Worm (Caenorhabditis elegans) whole organism, L2 larva: ENCODE measurements around the gene C49C8.2.
A peak's percentile ranks its signal among the peaks of the same experiment; 100 is the strongest.

ENCODE experiments used
- C34F6.9 ChIP-seq: fragments of 150-350 bp; optimal IDR thresholded peaks from 2 replicates; lab custom pipeline; 2014; ENCODE audit warnings: missing biosample characterization, missing genetic modification characterization
- F13H6.1 ChIP-seq: sonication (generic microtip); optimal IDR thresholded peaks from 2 replicates; lab custom pipeline; 2016; ENCODE audit warnings: missing genetic modification characterization, missing compliant biosample characterization
- R02D3.7 ChIP-seq: fragments of 150-350 bp; optimal IDR thresholded peaks from 2 replicates; lab custom pipeline; 2014; ENCODE audit warnings: missing biosample characterization, missing genetic modification characterization
- Y55F3AM.14 ChIP-seq: fragments of 200-800 bp; sonication (Bioruptor generic); optimal IDR thresholded peaks from 2 replicates; lab custom pipeline; 2018; ENCODE audit warnings: mild to moderate bottlenecking, missing genetic modification characterization, missing compliant biosample characterization
- ZK546.5 ChIP-seq: sonication (generic microtip); optimal IDR thresholded peaks from 2 replicates; lab custom pipeline; 2017; ENCODE audit warnings: missing biosample characterization, missing genetic modification characterization
- alr-1 ChIP-seq: fragments of 150-350 bp; optimal IDR thresholded peaks from 2 replicates; lab custom pipeline; 2014; ENCODE audit warnings: missing biosample characterization, missing genetic modification characterization
- aly-2 ChIP-seq: fragments of 150-350 bp; optimal IDR thresholded peaks from 2 replicates; lab custom pipeline; 2014; ENCODE audit warnings: missing biosample characterization, missing genetic modification characterization
- ama-1 ChIP-seq: fragments of 150-350 bp; optimal IDR thresholded peaks from 2 replicates; lab custom pipeline; 2018; ENCODE audit warnings: inconsistent platforms
- blmp-1 ChIP-seq: sonication (generic microtip); optimal IDR thresholded peaks from 2 replicates; lab custom pipeline; 2017; ENCODE audit warnings: missing genetic modification characterization, mild to moderate bottlenecking, missing compliant biosample characterization, antibody characterized with exemption, moderate library complexity; ENCODE audit not compliant: insufficient read depth
- ceh-16 ChIP-seq: fragments of 150-350 bp; optimal IDR thresholded peaks from 2 replicates; lab custom pipeline; 2014; ENCODE audit warnings: missing biosample characterization, missing genetic modification characterization
- crh-2 ChIP-seq: sonication (generic microtip); optimal IDR thresholded peaks from 2 replicates; lab custom pipeline; 2017; ENCODE audit warnings: missing biosample characterization, missing genetic modification characterization
- egl-27 ChIP-seq: sonication (generic microtip); optimal IDR thresholded peaks from 3 replicates; lab custom pipeline; 2017; ENCODE audit warnings: missing biosample characterization, missing genetic modification reagents, missing genetic modification characterization
- fos-1 ChIP-seq: fragments of 150-350 bp; optimal IDR thresholded peaks from 2 replicates; lab custom pipeline; 2014; ENCODE audit warnings: missing biosample characterization, missing genetic modification characterization
- gmeb-1 ChIP-seq: fragments of 150-350 bp; optimal IDR thresholded peaks from 2 replicates; lab custom pipeline; 2014; ENCODE audit warnings: missing biosample characterization, missing genetic modification characterization
- lin-11 ChIP-seq: fragments of 150-350 bp; sonication (generic microtip); optimal IDR thresholded peaks from 2 replicates; lab custom pipeline; 2014; ENCODE audit warnings: missing biosample characterization, missing genetic modification characterization, inconsistent platforms, mixed read lengths
- lsy-2 ChIP-seq, 2 experiments: fragments of 150-350 bp in 1 of 2; sonication (generic microtip) in 1 of 2; optimal IDR thresholded peaks; 2 replicates each; lab custom pipeline; 2014 to 2017; ENCODE audit warnings: missing biosample characterization in 2 of 2, missing genetic modification characterization in 2 of 2
- mbf-1 ChIP-seq: sonication (generic microtip); optimal IDR thresholded peaks from 2 replicates; lab custom pipeline; 2017; ENCODE audit warnings: missing biosample characterization, missing genetic modification characterization
- mdl-1 ChIP-seq, 2 experiments: fragments of 150-350 bp in 1 of 2; sonication (generic microtip) in 1 of 2; optimal IDR thresholded peaks; 2 replicates each; lab custom pipeline; 2017; ENCODE audit warnings: missing biosample characterization in 2 of 2, missing genetic modification characterization in 2 of 2
- nhr-10 ChIP-seq: sonication (generic microtip); optimal IDR thresholded peaks from 2 replicates; lab custom pipeline; 2017; ENCODE audit warnings: missing biosample characterization, missing genetic modification characterization
- nhr-11 ChIP-seq: fragments of 150-350 bp; optimal IDR thresholded peaks from 2 replicates; lab custom pipeline; 2014; ENCODE audit warnings: missing biosample characterization, missing genetic modification characterization
- nhr-12 ChIP-seq: fragments of 150-350 bp; optimal IDR thresholded peaks from 2 replicates; lab custom pipeline; 2014; ENCODE audit warnings: missing biosample characterization, missing genetic modification characterization
- nhr-129 ChIP-seq: fragments of 150-350 bp; optimal IDR thresholded peaks from 2 replicates; lab custom pipeline; 2014; ENCODE audit warnings: missing biosample characterization, missing genetic modification characterization
- nhr-25 ChIP-seq: fragments of 150-350 bp; sonication (generic microtip); optimal IDR thresholded peaks from 3 replicates; lab custom pipeline; 2014; ENCODE audit warnings: missing biosample characterization, missing genetic modification characterization
- nhr-6 ChIP-seq: fragments of 150-350 bp; optimal IDR thresholded peaks from 2 replicates; lab custom pipeline; 2014; ENCODE audit warnings: missing biosample characterization, missing genetic modification characterization
- nhr-77 ChIP-seq: fragments of 150-350 bp; optimal IDR thresholded peaks from 2 replicates; lab custom pipeline; 2014; ENCODE audit warnings: missing biosample characterization, missing genetic modification characterization
- peb-1 ChIP-seq: fragments of 150-350 bp; optimal IDR thresholded peaks from 2 replicates; lab custom pipeline; 2014; ENCODE audit warnings: missing biosample characterization, missing genetic modification characterization
- sem-4 ChIP-seq: fragments of 150-350 bp; optimal IDR thresholded peaks from 2 replicates; lab custom pipeline; 2014; ENCODE audit warnings: missing biosample characterization, missing genetic modification reagents, missing genetic modification characterization
- skn-1 ChIP-seq: sonication (generic microtip); optimal IDR thresholded peaks from 2 replicates; lab custom pipeline; 2017; ENCODE audit warnings: missing biosample characterization, missing genetic modification characterization
- sma-3 ChIP-seq: sonication (generic microtip); optimal IDR thresholded peaks from 2 replicates; lab custom pipeline; 2016; ENCODE audit warnings: missing genetic modification reagents, missing genetic modification characterization, missing compliant biosample characterization
- sma-9 ChIP-seq, 2 experiments: fragments of 150-350 bp in 1 of 2; sonication (generic microtip) in 1 of 2; optimal IDR thresholded peaks; 2 replicates each; lab custom pipeline; 2014 to 2016; ENCODE audit warnings: missing genetic modification characterization in 2 of 2, mild to moderate bottlenecking in 1 of 2, missing biosample characterization in 1 of 2, missing compliant biosample characterization in 1 of 2, missing genetic modification reagents in 1 of 2, moderate library complexity in 1 of 2
- snpc-4 ChIP-seq: fragments of 150-350 bp; optimal IDR thresholded peaks from 2 replicates; lab custom pipeline; 2014; ENCODE audit warnings: missing biosample characterization, missing genetic modification characterization
- unc-39 ChIP-seq: fragments of 150-350 bp; optimal IDR thresholded peaks from 2 replicates; lab custom pipeline; 2014; ENCODE audit warnings: missing biosample characterization, missing genetic modification characterization
- unc-55 ChIP-seq: fragments of 150-350 bp; sonication (generic microtip); optimal IDR thresholded peaks from 3 replicates; lab custom pipeline; 2014; ENCODE audit warnings: missing biosample characterization, missing genetic modification reagents, missing genetic modification characterization
- ztf-1 ChIP-seq: fragments of 200-800 bp; sonication (Bioruptor generic); conservative IDR thresholded peaks from 2 replicates; pipeline ENCODE4 v1.3.6; 2022; ENCODE audit warnings: missing genetic modification characterization, missing compliant biosample characterization
- ztf-11 ChIP-seq: sonication (generic microtip); optimal IDR thresholded peaks from 2 replicates; lab custom pipeline; 2017; ENCODE audit warnings: missing biosample characterization, missing genetic modification characterization
- ztf-4 ChIP-seq: fragments of 150-350 bp; optimal IDR thresholded peaks from 2 replicates; lab custom pipeline; 2014; ENCODE audit warnings: missing biosample characterization, missing genetic modification characterization

C49C8.2 gene

DNA sequence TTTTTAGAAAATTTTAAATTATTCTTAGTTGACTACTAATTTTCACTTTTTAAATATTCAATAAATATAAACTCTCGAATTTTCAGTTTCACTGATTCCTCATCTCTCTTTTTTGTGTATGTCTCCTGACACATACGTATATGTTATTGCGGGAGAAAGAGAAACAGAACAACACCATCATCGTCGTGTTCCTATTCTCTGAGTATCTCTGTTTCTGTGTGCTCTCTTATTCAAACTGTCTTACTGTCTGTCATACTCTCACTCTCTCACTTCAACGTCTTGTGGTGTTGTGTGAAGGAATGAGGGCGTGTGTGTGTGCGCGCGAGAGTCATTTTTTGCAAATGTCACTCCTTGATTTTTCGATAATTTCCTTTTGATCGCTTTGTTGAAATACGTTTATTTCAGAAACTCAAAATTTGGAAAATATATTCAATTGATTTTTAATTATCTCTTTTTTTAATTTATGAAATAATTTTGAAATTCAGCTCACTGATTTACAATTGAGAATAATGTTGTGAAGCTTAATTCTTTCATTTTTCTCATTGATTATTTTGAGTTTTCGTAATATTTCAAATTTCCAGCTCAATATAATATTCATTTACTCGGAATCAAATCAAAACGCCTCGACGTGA, 30.7 kb upstream of the C49C8.2 start, which contains the start of gene lin-49 (continued):
- TF ChIP-seq C34F6.9 (tag; lab: Kevin White, UChicago) = peak; percentile 90
- peak; percentile 71 for TF ChIP-seq F13H6.1 (tag; lab: Kevin White, UChicago)
- peak; percentile 90 for TF ChIP-seq fos-1 (tag; lab: Kevin White, UChicago)

DNA sequence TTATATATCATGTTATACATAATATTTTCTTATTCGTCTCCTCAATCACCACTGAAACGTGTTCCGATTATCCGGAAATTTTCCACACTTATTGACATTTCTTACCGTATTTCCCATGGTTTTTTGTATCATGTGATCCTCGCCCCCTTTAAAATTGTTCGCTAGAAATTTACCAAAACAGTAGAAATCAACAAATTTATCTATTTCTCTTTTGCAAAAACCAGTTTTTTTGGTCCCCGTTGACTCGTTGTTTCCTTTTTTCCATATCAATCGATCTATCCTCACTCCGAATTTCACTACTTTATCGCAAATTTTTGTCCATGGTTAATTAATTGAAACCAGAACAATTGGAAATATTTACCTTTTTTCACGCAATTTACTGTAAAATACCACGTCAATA, 25.2 kb upstream of the C49C8.2 start:
- TF ChIP-seq ama-1 (lab: Kevin White, UChicago) (no peak), R02D3.7 (tag; lab: Kevin White, UChicago) (no peak), nhr-10 (tag; lab: Kevin White, UChicago) (no peak), peb-1 (tag; lab: Kevin White, UChicago) (no peak), Y55F3AM.14 (GFP tag; lab: Kevin White, UChicago) (no peak), skn-1 (tag; lab: Kevin White, UChicago) (no peak), C34F6.9 (tag; lab: Kevin White, UChicago) (no peak), unc-55 (GFP tag; lab: Kevin White, UChicago) (no peak), snpc-4 (tag; lab: Kevin White, UChicago) (no peak), nhr-77 (tag; lab: Kevin White, UChicago) (no peak), crh-2 (no peak), sma-9 (GFP tag; optimal IDR thresholded peaks at IDR 0.05; lab: Kevin White, UChicago) (no peak), sma-9 (tag; optimal IDR thresholded peaks at IDR 0.05; lab: Kevin White, UChicago) (no peak), ceh-16 (tag; lab: Kevin White, UChicago) (no peak), mbf-1 (tag; lab: Kevin White, UChicago) (no peak), ztf-1 (no peak), aly-2 (no peak)

DNA sequence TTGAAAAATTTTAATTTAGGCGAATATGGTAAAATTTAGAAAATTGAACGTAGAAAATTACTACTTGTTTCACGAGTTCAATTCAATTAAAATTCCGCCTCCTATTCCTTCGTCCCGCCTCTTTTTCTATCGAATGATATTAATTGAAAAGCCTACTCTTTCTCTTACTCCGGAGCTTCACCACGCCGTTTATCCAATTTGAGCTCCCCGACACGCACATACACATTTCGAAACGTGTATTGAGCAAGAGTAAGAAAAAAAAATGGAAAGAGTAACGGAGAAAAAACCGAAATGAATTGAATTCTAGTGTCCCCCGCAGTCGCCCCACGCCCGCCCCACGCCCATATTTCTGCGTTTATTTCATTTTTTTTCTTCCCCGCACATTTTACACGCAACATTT, 24.6 kb upstream of the C49C8.2 start:
- peak; percentile 7 for TF ChIP-seq C34F6.9 (tag; lab: Kevin White, UChicago)
- TF ChIP-seq unc-39 (tag; lab: Kevin White, UChicago) = no peak
- TF ChIP-seq, all 48 proteins: peak for 1

- peak; percentile 55 for TF ChIP-seq nhr-129
- TF ChIP-seq blmp-1 (tag; lab: Kevin White, UChicago) = peak; percentile 53
- no peak for TF ChIP-seq Y55F3AM.14 (GFP tag; lab: Kevin White, UChicago)
- peak; percentile 19 for TF ChIP-seq sem-4 (tag; lab: Kevin White, UChicago)
- TF ChIP-seq mdl-1 (tag; optimal IDR thresholded peaks at IDR 0.05; lab: Kevin White, UChicago) = no peak
- peak in 1 of 2 experiments; percentile 1 for TF ChIP-seq lsy-2 (tag; optimal IDR thresholded peaks at IDR 0.05; lab: Kevin White, UChicago)
- peak; percentile 61 for TF ChIP-seq F13H6.1 (tag; lab: Kevin White, UChicago)
- TF ChIP-seq nhr-25 (tag; lab: Kevin White, UChicago) = peak; percentile 50
- TF ChIP-seq ceh-16 (tag; lab: Kevin White, UChicago) = no peak
- peak; percentile 4 for TF ChIP-seq sma-9 (GFP tag; optimal IDR thresholded peaks at IDR 0.05; lab: Kevin White, UChicago)
- TF ChIP-seq sma-9 (tag; optimal IDR thresholded peaks at IDR 0.05; lab: Kevin White, UChicago) = no peak
- TF ChIP-seq fos-1 (tag; lab: Kevin White, UChicago) = peak; percentile 57
- TF ChIP-seq sma-3 = peak; percentile 55
- peak; percentile 16 for TF ChIP-seq egl-27 (tag; lab: Kevin White, UChicago)
- TF ChIP-seq C34F6.9 (tag; lab: Kevin White, UChicago) = peak; percentile 46
Measured at ce11 chrIV:8627328-8627727, 23.6 kb upstream of the C49C8.2 start, which contains the start of gene F42A9.11. TSS of gene F42A9.11 (plus strand) at chrIV:8627637.

- TF ChIP-seq alr-1 (tag; lab: Kevin White, UChicago) (no peak), ztf-4 (tag; lab: Kevin White, UChicago) (no peak), ama-1 (lab: Kevin White, UChicago) (no peak), nhr-11 (no peak), gmeb-1 (tag; lab: Kevin White, UChicago) (no peak), fos-1 (tag; lab: Kevin White, UChicago) (no peak), nhr-129 (no peak), aly-2 (no peak), ZK546.5 (tag; lab: Kevin White, UChicago) (no peak), R02D3.7 (tag; lab: Kevin White, UChicago) (no peak), lin-11 (tag; lab: Kevin White, UChicago) (no peak), nhr-12 (tag; lab: Kevin White, UChicago) (no peak), ztf-11 (tag; lab: Kevin White, UChicago) (no peak), Y55F3AM.14 (GFP tag; lab: Kevin White, UChicago) (no peak), nhr-25 (tag; lab: Kevin White, UChicago) (no peak), nhr-6 (tag; lab: Kevin White, UChicago) (no peak), egl-27 (tag; lab: Kevin White, UChicago) (no peak), nhr-77 (tag; lab: Kevin White, UChicago) (no peak), ztf-1 (no peak)
- TF ChIP-seq, all 48 proteins: peak for 0
Measured at ce11 chrIV:8628262-8628661, 22.6 kb upstream of the C49C8.2 start.
